Fruit fly (Drosophila melanogaster) whole organism, embryonic: ENCODE measurements around the gene mTerf3.

Experiments used
- Atf6 ChIP-seq: fragments of 200-800 bp; sonication (Bioruptor generic); IDR thresholded peaks from 2 replicates; pipeline ENCODE4 v1.3.6; 2022; ENCODE audit warnings: missing biosample characterization, missing genetic modification characterization
- BtbVII ChIP-seq: fragments of 200-800 bp; sonication (Bioruptor generic); optimal IDR thresholded peaks from 3 replicates; lab custom pipeline; 2017; ENCODE audit warnings: missing biosample characterization, mild to moderate bottlenecking, missing genetic modification characterization
- CG10321 ChIP-seq: fragments of 200-800 bp; sonication (Bioruptor generic); IDR thresholded peaks from 2 replicates; pipeline ENCODE4 v1.3.6; 2022; ENCODE audit warnings: missing biosample characterization, missing genetic modification characterization
- CG10366 ChIP-seq: fragments of 200-800 bp; sonication (Bioruptor generic); IDR thresholded peaks from 2 replicates; pipeline ENCODE4 v1.3.6; 2022; ENCODE audit warnings: missing biosample characterization, missing genetic modification characterization
- CG10654 ChIP-seq: fragments of 200-800 bp; sonication (Bioruptor generic); optimal IDR thresholded peaks from 2 replicates; lab custom pipeline; 2016; ENCODE audit warnings: missing biosample characterization, missing genetic modification characterization
- CG12769 ChIP-seq: fragments of 200-800 bp; sonication (Bioruptor generic); optimal IDR thresholded peaks from 2 replicates; lab custom pipeline; 2019; ENCODE audit warnings: missing biosample characterization, mild to moderate bottlenecking, missing genetic modification characterization, moderate library complexity
- CG14860 ChIP-seq: fragments of 200-800 bp; sonication (Bioruptor generic); IDR thresholded peaks from 3 replicates; pipeline ENCODE4 v1.3.6; 2022; ENCODE audit warnings: missing biosample characterization, missing genetic modification characterization; ENCODE audit not compliant: partially characterized antibody
- CG1647 ChIP-seq: fragments of 200-800 bp; sonication (Bioruptor generic); optimal IDR thresholded peaks from 3 replicates; lab custom pipeline; 2016; ENCODE audit warnings: missing biosample characterization, missing genetic modification characterization
- CG17385 ChIP-seq: fragments of 200-800 bp; sonication (Bioruptor generic); optimal IDR thresholded peaks from 3 replicates; lab custom pipeline; 2018; ENCODE audit warnings: missing biosample characterization, mild to moderate bottlenecking, missing genetic modification characterization
- CG17802 ChIP-seq: fragments of 200-800 bp; sonication (Bioruptor generic); optimal IDR thresholded peaks from 2 replicates; lab custom pipeline; 2018; ENCODE audit warnings: missing biosample characterization, mild to moderate bottlenecking, missing genetic modification characterization, moderate library complexity
- CG18476 ChIP-seq: fragments of 200-800 bp; sonication (Bioruptor generic); optimal IDR thresholded peaks from 2 replicates; lab custom pipeline; 2016; ENCODE audit warnings: missing biosample characterization, mild to moderate bottlenecking, missing genetic modification characterization
- CG18619 ChIP-seq: fragments of 200-800 bp; sonication (Bioruptor generic); optimal IDR thresholded peaks from 3 replicates; lab custom pipeline; 2017; ENCODE audit warnings: missing biosample characterization, mild to moderate bottlenecking, missing genetic modification characterization
- CG2889 ChIP-seq: fragments of 200-800 bp; sonication (Bioruptor generic); IDR thresholded peaks from 3 replicates; pipeline ENCODE4 v1.3.6; 2022; ENCODE audit warnings: missing biosample characterization, missing genetic modification characterization
- CG32767 ChIP-seq: fragments of 200-800 bp; sonication (Bioruptor generic); IDR thresholded peaks from 2 replicates; pipeline ENCODE4 v1.3.6; 2022; ENCODE audit warnings: missing biosample characterization, missing genetic modification characterization
- CG32772 ChIP-seq: fragments of 200-800 bp; sonication (Bioruptor generic); IDR thresholded peaks from 2 replicates; pipeline ENCODE4 v1.3.6; 2022; ENCODE audit warnings: missing biosample characterization, missing genetic modification characterization
- CG33557 ChIP-seq: fragments of 200-800 bp; sonication (Bioruptor generic); optimal IDR thresholded peaks from 2 replicates; lab custom pipeline; 2019; ENCODE audit warnings: missing biosample characterization, mild to moderate bottlenecking, missing genetic modification characterization, moderate library complexity
- CG43689 ChIP-seq: fragments of 200-800 bp; sonication (Bioruptor generic); IDR thresholded peaks from 2 replicates; pipeline ENCODE4 v1.3.6; 2022; ENCODE audit warnings: missing biosample characterization, missing genetic modification characterization
- CG6654 ChIP-seq: fragments of 200-800 bp; sonication (Bioruptor generic); optimal IDR thresholded peaks from 2 replicates; lab custom pipeline; 2017; ENCODE audit warnings: missing biosample characterization, mild to moderate bottlenecking, missing genetic modification characterization
- CG9609 ChIP-seq: fragments of 200-800 bp; sonication (Bioruptor generic); optimal IDR thresholded peaks from 3 replicates; lab custom pipeline; 2016; ENCODE audit warnings: missing biosample characterization, missing genetic modification characterization
- Dek ChIP-seq: fragments of 200-800 bp; sonication (Bioruptor generic); optimal IDR thresholded peaks from 3 replicates; lab custom pipeline; 2019; ENCODE audit warnings: missing biosample characterization, mild to moderate bottlenecking, missing genetic modification characterization, moderate library complexity
- Dfd ChIP-seq, 2 experiments: fragments of >200 bp; optimal IDR thresholded peaks; 2 replicates each; lab custom pipeline; 2017; ENCODE audit warnings: missing biosample characterization in 2 of 2, missing genetic modification characterization in 2 of 2
- Dref ChIP-seq: fragments of 200-800 bp; sonication (Bioruptor generic); IDR thresholded peaks from 2 replicates; pipeline ENCODE4 v1.3.6; 2022; ENCODE audit warnings: missing biosample characterization, missing genetic modification characterization
- ERR ChIP-seq: fragments of 200-800 bp; sonication (Bioruptor generic); optimal IDR thresholded peaks from 2 replicates; lab custom pipeline; 2016; ENCODE audit warnings: missing biosample characterization, missing genetic modification characterization
- Mad ChIP-seq: fragments of 200-800 bp; sonication (Bioruptor generic); optimal IDR thresholded peaks from 2 replicates; lab custom pipeline; 2016; ENCODE audit warnings: missing biosample characterization, missing genetic modification characterization
- NfI ChIP-seq: fragments of 200-800 bp; sonication (Bioruptor generic); optimal IDR thresholded peaks from 3 replicates; lab custom pipeline; 2018; ENCODE audit warnings: missing biosample characterization, mild to moderate bottlenecking, missing genetic modification characterization, moderate library complexity
- Side ChIP-seq: fragments of 200-800 bp; sonication (Bioruptor generic); optimal IDR thresholded peaks from 2 replicates; lab custom pipeline; 2016; ENCODE audit warnings: missing biosample characterization, missing genetic modification characterization
- Spps ChIP-seq: fragments of 200-800 bp; sonication (Bioruptor generic); optimal IDR thresholded peaks from 2 replicates; lab custom pipeline; 2018; ENCODE audit warnings: missing biosample characterization, mild to moderate bottlenecking, missing genetic modification characterization
- Tbp ChIP-seq: fragments of >200 bp; optimal IDR thresholded peaks from 2 replicates; lab custom pipeline; 2018; ENCODE audit warnings: missing biosample characterization, missing genetic modification characterization
- Vsx1 ChIP-seq: fragments of 200-800 bp; sonication (Bioruptor generic); optimal IDR thresholded peaks from 2 replicates; lab custom pipeline; 2017; ENCODE audit warnings: missing biosample characterization, mild to moderate bottlenecking, missing genetic modification characterization, missing genetic modification reagents
- amos ChIP-seq: fragments of 200-800 bp; sonication (Bioruptor generic); IDR thresholded peaks from 2 replicates; pipeline ENCODE4 v1.3.6; 2022; ENCODE audit warnings: missing biosample characterization, missing genetic modification characterization; ENCODE audit not compliant: partially characterized antibody
- ara ChIP-seq: fragments of 200-800 bp; sonication (Bioruptor generic); IDR thresholded peaks from 2 replicates; pipeline ENCODE4 v1.3.6; 2022; ENCODE audit warnings: missing biosample characterization, missing genetic modification characterization
- bbx ChIP-seq: fragments of 200-800 bp; sonication (Bioruptor generic); IDR thresholded peaks from 2 replicates; pipeline ENCODE4 v1.3.6; 2022; ENCODE audit warnings: missing biosample characterization, missing genetic modification characterization; ENCODE audit not compliant: partially characterized antibody
- ci ChIP-seq: fragments of 200-800 bp; sonication (Bioruptor generic); IDR thresholded peaks from 3 replicates; pipeline ENCODE4 v1.3.6; 2022; ENCODE audit warnings: missing biosample characterization, missing genetic modification characterization
- dati ChIP-seq: fragments of 200-800 bp; sonication (Bioruptor generic); IDR thresholded peaks from 2 replicates; pipeline ENCODE4 v1.3.6; 2022; ENCODE audit warnings: missing biosample characterization, missing genetic modification characterization
- dpn ChIP-seq, 2 experiments: fragments of 200-800 bp; sonication (Bioruptor generic); optimal IDR thresholded peaks; 3 replicates each; lab custom pipeline; 2016; ENCODE audit warnings: missing biosample characterization in 2 of 2, missing genetic modification characterization in 2 of 2
- esg ChIP-seq: fragments of 200-800 bp; sonication (Bioruptor generic); conservative IDR thresholded peaks from 2 replicates; pipeline ENCODE4 v1.3.6; 2022; ENCODE audit warnings: missing biosample characterization, missing genetic modification characterization
- eyg ChIP-seq: fragments of 200-800 bp; sonication (Bioruptor generic); optimal IDR thresholded peaks from 3 replicates; lab custom pipeline; 2016; ENCODE audit warnings: missing biosample characterization, missing genetic modification characterization
- fru ChIP-seq: fragments of >200 bp; optimal IDR thresholded peaks from 2 replicates; lab custom pipeline; 2017
- lbe ChIP-seq: fragments of 200-800 bp; sonication (Bioruptor generic); optimal IDR thresholded peaks from 2 replicates; lab custom pipeline; 2016; ENCODE audit warnings: missing biosample characterization, mild to moderate bottlenecking, missing genetic modification characterization
- mld ChIP-seq: fragments of 200-800 bp; sonication (Bioruptor generic); IDR thresholded peaks from 3 replicates; pipeline ENCODE4 v1.3.6; 2022; ENCODE audit warnings: missing biosample characterization, missing genetic modification characterization; ENCODE audit not compliant: partially characterized antibody
- nerfin-2 ChIP-seq: fragments of 200-800 bp; sonication (Bioruptor generic); IDR thresholded peaks from 2 replicates; pipeline ENCODE4 v1.3.6; 2022; ENCODE audit warnings: missing biosample characterization, missing genetic modification characterization; ENCODE audit not compliant: partially characterized antibody
- oc ChIP-seq: fragments of 200-800 bp; sonication (Bioruptor generic); optimal IDR thresholded peaks from 2 replicates; lab custom pipeline; 2018; ENCODE audit warnings: missing biosample characterization, mild to moderate bottlenecking, missing genetic modification characterization, moderate library complexity
- pan ChIP-seq, 4 experiments: fragments of >200 bp in 3 of 4; fragments of 200-800 bp in 1 of 4; sonication (Bioruptor generic) in 1 of 4; optimal IDR thresholded peaks in 3 of 4; IDR thresholded peaks in 1 of 4; 2 replicates each; pipeline versions ENCODE4 v1.3.6 to Lab custom; 2017 to 2022; ENCODE audit warnings: missing biosample characterization in 2 of 4, missing genetic modification characterization in 2 of 4, mixed read lengths in 1 of 4
- ro ChIP-seq: fragments of 200-800 bp; sonication (Bioruptor generic); IDR thresholded peaks from 2 replicates; pipeline ENCODE4 v1.3.6; 2022; ENCODE audit warnings: missing biosample characterization, missing genetic modification characterization
- row ChIP-seq: fragments of 200-800 bp; sonication (Bioruptor generic); IDR thresholded peaks from 3 replicates; pipeline ENCODE4 v1.3.6; 2022; ENCODE audit warnings: missing biosample characterization, missing genetic modification characterization
- shn ChIP-seq: fragments of 200-800 bp; sonication (Bioruptor generic); optimal IDR thresholded peaks from 3 replicates; lab custom pipeline; 2016; ENCODE audit warnings: missing biosample characterization, missing genetic modification characterization
- slou ChIP-seq: fragments of 200-800 bp; sonication (Bioruptor generic); optimal IDR thresholded peaks from 3 replicates; lab custom pipeline; 2016; ENCODE audit warnings: missing biosample characterization, missing genetic modification characterization
- so ChIP-seq: fragments of 200-800 bp; sonication (Bioruptor generic); IDR thresholded peaks from 3 replicates; pipeline ENCODE4 v1.3.6; 2022; ENCODE audit warnings: missing biosample characterization, missing genetic modification characterization
- stc ChIP-seq: fragments of 200-800 bp; sonication (Bioruptor generic); IDR thresholded peaks from 2 replicates; pipeline ENCODE4 v1.3.6; 2022; ENCODE audit warnings: missing biosample characterization, missing genetic modification characterization
- yki ChIP-seq: fragments of >200 bp; optimal IDR thresholded peaks from 3 replicates; lab custom pipeline; 2018

The mTerf3 gene

dm6 chr3L:20508136-20508635 lies 12.4 kb downstream of the mTerf3 start (continued):
- TF ChIP-seq Tbp (GFP tag; lab: Kevin White, UChicago) (no peak), nerfin-2 (GFP tag; lab: Robert Waterston, UW) (peak; percentile 42; the same call in 1 of the 2 replicates), lbe (peak; percentile 81), oc (tag; lab: Kevin White, UChicago) (peak; percentile 78), CG10321 (GFP tag; lab: Robert Waterston, UW) (peak; percentile 57; the same call in 1 of the 2 replicates), eyg (GFP tag; lab: Kevin White, UChicago) (peak; percentile 82), CG17385 (peak; percentile 83), amos (peak; percentile 59; the same call in 1 of the 2 replicates), so (GFP tag; lab: Robert Waterston, UW) (peak; percentile 91), ara (GFP tag; lab: Robert Waterston, UW) (peak; percentile 84), CG32767 (GFP tag; lab: Robert Waterston, UW) (peak; percentile 82), CG10366 (GFP tag; lab: Robert Waterston, UW) (peak; percentile 87), ro (peak; percentile 72; the same call in 1 of the 2 replicates), shn (GFP tag; lab: Kevin White, UChicago) (peak; percentile 86), CG18619 (GFP tag; lab: Kevin White, UChicago) (peak; percentile 93), yki (lab: Kevin White, UChicago) (no peak), Side (GFP tag; lab: Kevin White, UChicago) (peak; percentile 87), bbx (GFP tag; lab: Robert Waterston, UW) (no peak), Spps (tag; lab: Kevin White, UChicago) (peak; percentile 66), Dref (GFP tag; lab: Robert Waterston, UW) (no peak), CG9609 (peak; percentile 91), CG14860 (GFP tag; lab: Robert Waterston, UW) (no peak; the same call in 2 of the 3 replicates), CG17802 (peak; percentile 64), dpn (GFP tag; optimal IDR thresholded peaks at IDR 0.05; lab: Kevin White, UChicago) (peak; percentile 95 to 96), fru (lab: Kevin White, UChicago) (no peak), CG33557 (GFP tag; lab: Kevin White, UChicago) (peak; percentile 79), CG32772 (peak; percentile 92), BtbVII (peak; percentile 94), mld (GFP tag; lab: Robert Waterston, UW) (no peak), CG10654 (peak; percentile 90), ERR (GFP tag; lab: Kevin White, UChicago) (peak; percentile 90), pan (optimal IDR thresholded peaks at IDR 0.05; lab: Kevin White, UChicago) (no peak), pan (GFP tag; optimal IDR thresholded peaks at IDR 0.05 in 1 of 2, IDR thresholded peaks at IDR 0.05 in 1 of 2) (peak in 1 of 2 experiments; percentile 89), NfI (GFP tag; lab: Kevin White, UChicago) (peak; percentile 92), Dfd (GFP tag; optimal IDR thresholded peaks at IDR 0.05; lab: Kevin White, UChicago) (peak in 1 of 2 experiments; percentile 94), slou (GFP tag; lab: Kevin White, UChicago) (peak; percentile 78), ci (peak; percentile 86; the same call in 2 of the 3 replicates), CG6654 (GFP tag; lab: Kevin White, UChicago) (peak; percentile 75), CG12769 (tag; lab: Kevin White, UChicago) (peak; percentile 96), row (GFP tag; lab: Robert Waterston, UW) (peak; percentile 97), CG43689 (GFP tag; lab: Robert Waterston, UW) (peak; percentile 36; the same call in 1 of the 2 replicates), Atf6 (GFP tag; lab: Robert Waterston, UW) (peak; percentile 95), Mad (GFP tag; lab: Kevin White, UChicago) (peak; percentile 90), stc (GFP tag; lab: Robert Waterston, UW) (peak; percentile 90), CG1647 (GFP tag; lab: Kevin White, UChicago) (peak; percentile 92), esg (peak; percentile 91), Dek (tag; lab: Kevin White, UChicago) (peak; percentile 94), Vsx1 (peak; percentile 81), dati (GFP tag; lab: Robert Waterston, UW) (peak; percentile 34; the same call in 1 of the 2 replicates), CG18476 (GFP tag; lab: Kevin White, UChicago) (peak; percentile 93), CG2889 (peak; percentile 85)
